Fruit fly (Drosophila melanogaster): ENCODE results near the gene exex.
A peak's percentile ranks its signal among the peaks of the same experiment; 100 is the strongest.

The exex gene

DNA sequence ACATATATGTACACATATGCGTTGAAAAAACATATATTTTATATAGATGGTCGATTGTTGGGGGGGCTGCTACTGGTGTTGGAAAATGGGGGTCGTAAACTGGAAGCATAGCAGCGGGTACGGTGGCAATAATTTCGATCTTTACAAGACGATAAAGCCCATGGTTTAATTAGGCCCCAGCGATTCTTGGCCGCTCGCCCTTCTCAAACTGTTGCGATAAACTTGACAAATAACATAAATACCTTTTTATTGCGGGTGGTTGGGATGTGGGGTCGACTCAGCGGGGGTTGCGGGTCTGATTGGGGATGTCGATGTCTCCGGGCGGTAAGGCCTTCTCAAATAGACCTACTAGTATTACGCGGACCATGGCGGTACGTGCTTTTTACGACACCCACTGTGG is 9.3 kb upstream of the exex start:
- TF ChIP-seq fkh (GFP tag; optimal IDR thresholded peaks at IDR 0.05) (peak; percentile 67), Sox15 (GFP tag; optimal IDR thresholded peaks at IDR 0.05) (no peak), CG8319 (GFP tag; optimal IDR thresholded peaks at IDR 0.05) (no peak), CG7368 (GFP tag; optimal IDR thresholded peaks at IDR 0.05) (no peak), CG6276 (GFP tag; optimal IDR thresholded peaks at IDR 0.05) (no peak), Hr39 (GFP tag; optimal IDR thresholded peaks at IDR 0.05) (no peak), eg (GFP tag; IDR thresholded peaks at IDR 0.05) (no peak)

- TF ChIP-seq vri (GFP tag; optimal IDR thresholded peaks at IDR 0.05) (peak; percentile 40), spab (GFP tag; optimal IDR thresholded peaks at IDR 0.05) (no peak)
These were observed 7.3 kb upstream of the exex start for dm6 chr3L:7940558-7941238.

DNA sequence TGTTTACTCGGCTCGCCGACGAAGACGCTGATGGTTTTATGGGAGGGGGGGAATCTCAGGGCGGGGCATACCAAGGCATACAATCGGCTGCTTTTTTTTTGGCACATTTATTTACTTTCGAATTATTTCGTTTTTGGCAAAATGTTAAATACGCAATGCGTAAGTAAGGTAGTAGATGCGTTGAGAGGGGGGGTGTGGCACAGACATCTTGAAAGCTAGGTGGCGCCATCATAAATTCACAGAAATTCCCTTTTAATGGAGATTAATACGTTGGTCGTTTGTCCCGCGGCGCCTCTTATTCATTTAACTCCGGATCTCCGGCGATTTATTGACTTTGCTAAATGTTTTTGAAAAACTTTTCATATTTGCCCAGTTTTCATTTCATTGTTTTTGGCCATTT is 6.5 kb upstream of the exex start:
- TF ChIP-seq topi (GFP tag; optimal IDR thresholded peaks at IDR 0.05), result no peak
- TF ChIP-seq CG8119 (GFP tag; IDR thresholded peaks at IDR 0.05), result no peak
- TF ChIP-seq fkh (GFP tag; optimal IDR thresholded peaks at IDR 0.05), result peak; percentile 66
- TF ChIP-seq eg (GFP tag; IDR thresholded peaks at IDR 0.05), result no peak

dm6 chr3L:7942403-7942952 is 5.5 kb upstream of the exex start:
- TF ChIP-seq CG8632 (GFP tag; optimal IDR thresholded peaks at IDR 0.05) (no peak), svp (GFP tag) (peak; percentile 63), vri (GFP tag; optimal IDR thresholded peaks at IDR 0.05) (peak; percentile 71)

DNA sequence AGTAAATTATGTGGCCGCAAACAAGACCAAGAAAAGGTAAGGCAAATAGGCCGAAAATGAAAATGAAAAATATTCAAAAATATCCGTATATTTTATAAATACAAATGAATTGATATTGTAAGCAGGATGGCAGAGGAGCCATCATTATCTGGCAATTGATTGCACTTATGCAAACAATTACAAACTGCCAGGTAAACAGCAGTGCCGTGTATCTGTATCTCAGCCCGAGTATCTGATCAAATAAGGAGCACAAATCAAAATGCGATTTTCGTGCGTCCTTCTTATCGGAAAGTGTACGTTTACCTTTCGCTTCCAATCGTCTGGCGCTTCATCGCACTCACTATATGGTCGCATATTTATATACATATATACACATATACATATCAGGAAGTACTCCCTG is 4.9 kb upstream of the exex start:
- TF ChIP-seq CG4318 (GFP tag; optimal IDR thresholded peaks at IDR 0.05), result no peak
- TF ChIP-seq Eip78C (GFP tag), result peak; percentile 61
- peak; percentile 58 for TF ChIP-seq fkh (GFP tag; optimal IDR thresholded peaks at IDR 0.05)
- peak; percentile 23 for TF ChIP-seq esn (GFP tag; optimal IDR thresholded peaks at IDR 0.05)

DNA sequence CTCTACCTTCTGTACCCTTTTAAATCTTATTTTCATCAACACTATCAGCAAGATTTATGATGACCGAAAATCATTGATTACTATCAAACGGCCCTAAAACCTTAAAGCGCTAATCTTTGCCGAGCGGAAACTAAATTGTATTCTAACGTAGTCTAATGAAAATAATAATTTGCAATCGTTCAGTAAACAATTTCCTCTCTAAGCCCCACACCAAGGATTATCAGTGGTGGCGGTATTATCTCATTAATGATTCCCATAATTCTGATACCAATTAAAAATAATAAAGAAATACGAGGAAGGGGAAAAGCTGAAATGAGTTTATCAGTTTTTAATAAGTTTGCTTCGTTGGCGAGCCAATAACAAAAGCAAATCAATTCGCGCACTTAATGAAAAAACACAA is 4.0 kb upstream of the exex start:
- TF ChIP-seq CG7368 (GFP tag; optimal IDR thresholded peaks at IDR 0.05) (no peak), CG1621 (tag; optimal IDR thresholded peaks at IDR 0.05) (no peak), Eip78C (GFP tag) (peak; percentile 27), vri (GFP tag; optimal IDR thresholded peaks at IDR 0.05) (peak; percentile 17)

dm6 chr3L:7946222-7946621 is 1.8 kb upstream of the exex start, which contains the start of gene CG43880:
CG43880 (minus strand) TSS chr3L:7946322.
- TF ChIP-seq Hr39 (GFP tag; optimal IDR thresholded peaks at IDR 0.05) (no peak), Met (GFP tag; optimal IDR thresholded peaks at IDR 0.05) (no peak), CG8319 (GFP tag; optimal IDR thresholded peaks at IDR 0.05) (no peak), CG10631 (GFP tag; optimal IDR thresholded peaks at IDR 0.05) (no peak), CG3919 (GFP tag; optimal IDR thresholded peaks at IDR 0.05) (no peak), CG7368 (GFP tag; optimal IDR thresholded peaks at IDR 0.05) (no peak), topi (GFP tag; optimal IDR thresholded peaks at IDR 0.05) (no peak)

DNA sequence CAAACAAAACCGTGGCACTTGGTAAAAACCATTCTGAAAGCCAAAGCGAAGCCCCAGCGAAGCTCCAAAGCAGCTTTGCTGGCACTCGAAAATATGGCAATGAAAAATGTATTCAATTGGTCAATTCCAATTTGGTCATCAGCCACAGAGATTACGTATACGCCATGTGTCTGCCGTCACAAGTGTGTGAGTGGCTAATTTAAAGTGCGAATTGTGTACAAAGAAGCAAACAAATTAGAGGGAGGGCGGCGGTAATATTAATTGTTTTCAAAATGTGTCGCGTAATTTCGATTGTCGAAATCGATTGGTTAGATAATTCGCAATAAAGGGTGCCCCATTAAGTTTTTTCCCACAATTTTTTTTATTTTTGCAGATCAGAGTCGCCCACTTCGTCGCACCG is 1.8 kb downstream of the exex start:
- TF ChIP-seq CG16779 (tag; optimal IDR thresholded peaks at IDR 0.05) (no peak), CG9139 (GFP tag; optimal IDR thresholded peaks at IDR 0.05) (no peak), vri (GFP tag; optimal IDR thresholded peaks at IDR 0.05) (peak; percentile 75), Hr4 (GFP tag; optimal IDR thresholded peaks at IDR 0.05) (no peak), CG1621 (tag; optimal IDR thresholded peaks at IDR 0.05) (no peak), CG10631 (GFP tag; optimal IDR thresholded peaks at IDR 0.05) (no peak)

- TF ChIP-seq dsx (GFP tag; optimal IDR thresholded peaks at IDR 0.05; ENCODE audit: poor library complexity, severe bottlenecking) (no peak), vri (GFP tag; optimal IDR thresholded peaks at IDR 0.05) (peak; percentile 68)
These were observed 3.9 kb downstream of the exex start for dm6 chr3L:7951841-7952240.
